Fruit fly (Drosophila melanogaster): ENCODE results near the gene Cyp4ae1.

DNA sequence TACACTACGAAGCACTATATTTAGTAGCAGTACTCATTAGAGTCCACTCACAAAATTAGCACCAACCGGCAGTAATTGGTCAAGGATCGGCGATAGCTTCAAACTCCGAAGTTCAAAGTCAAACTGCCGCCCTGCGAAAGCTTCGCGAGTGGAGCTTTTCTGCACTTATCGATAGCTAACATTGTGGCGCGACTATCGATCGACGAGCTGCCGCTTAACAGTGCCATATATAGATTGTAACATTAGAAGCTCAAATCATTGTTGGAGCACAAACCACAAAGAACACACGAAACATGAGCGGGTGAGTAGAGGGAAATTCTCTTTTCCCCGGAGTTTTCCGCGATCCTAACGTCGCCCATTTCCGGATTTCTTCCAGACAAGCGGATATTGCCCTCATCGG is 33.7 kb upstream of the Cyp4ae1 start, which contains the start of gene Pgd:
- TF ChIP-seq disco-r (GFP tag; optimal IDR thresholded peaks at IDR 0.05): no peak
- TF ChIP-seq Dbx (GFP tag; IDR thresholded peaks at IDR 0.05): no peak
- no peak for TF ChIP-seq onecut (GFP tag; IDR thresholded peaks at IDR 0.05)
- TF ChIP-seq CG17829 (tag; optimal IDR thresholded peaks at IDR 0.05): no peak
- TF ChIP-seq maf-S (GFP tag; optimal IDR thresholded peaks at IDR 0.05): no peak
- TF ChIP-seq bcd (GFP tag; optimal IDR thresholded peaks at IDR 0.05): no peak
- no peak for TF ChIP-seq aop (GFP tag; IDR thresholded peaks at IDR 0.05)
- no peak for TF ChIP-seq Side (GFP tag; optimal IDR thresholded peaks at IDR 0.05)
- no peak for TF ChIP-seq Oaz (GFP tag; IDR thresholded peaks at IDR 0.05)
- no peak for TF ChIP-seq kay (GFP tag; optimal IDR thresholded peaks at IDR 0.05)
- TF ChIP-seq her (GFP tag; optimal IDR thresholded peaks at IDR 0.05): no peak
